Fruit fly (Drosophila melanogaster) Kc167 (cell line): ENCODE measurements around the gene CG10348.

Experiments
- Myc ChIP-seq: fragments of >200 bp; optimal IDR thresholded peaks from 2 replicates; lab custom pipeline; 2017; ENCODE audit warnings: missing external identifiers
- h ChIP-seq: fragments of >200 bp; optimal IDR thresholded peaks from 3 replicates; lab custom pipeline; 2018; ENCODE audit warnings: missing external identifiers
- insv ChIP-seq: fragments of >200 bp; optimal IDR thresholded peaks from 3 replicates; lab custom pipeline; 2018; ENCODE audit warnings: missing external identifiers
- psq ChIP-seq: fragments of >200 bp; optimal IDR thresholded peaks from 2 replicates; lab custom pipeline; 2017; ENCODE audit warnings: missing external identifiers
- ttk ChIP-seq: sonication (Bioruptor generic); optimal IDR thresholded peaks from 2 replicates; lab custom pipeline; 2017; ENCODE audit warnings: missing external identifiers

dm6 chr2L:18689376-18689775 lies 42.9 kb downstream of the CG10348 start, which contains the start of gene CG10336:
- TF ChIP-seq insv, result no peak
- no peak for TF ChIP-seq psq (lab: Kevin White, UChicago)
- TF ChIP-seq h (lab: Kevin White, UChicago), result no peak
- TF ChIP-seq Myc (lab: Kevin White, UChicago), result no peak
- no peak for TF ChIP-seq ttk (lab: Kevin White, UChicago)
